Fruit fly (Drosophila melanogaster): ENCODE results near the gene fid.

The fid gene

dm6 chr3R:25997068-25997714, 27.3 kb downstream of the fid start (continued):
- TF ChIP-seq gsb (GFP tag; IDR thresholded peaks at IDR 0.05) (no peak), twi (tag; optimal IDR thresholded peaks at IDR 0.05) (peak; percentile 86), CG2199 (GFP tag; IDR thresholded peaks at IDR 0.05) (0 out of 3 replicates have a peak, but pooled peaks have one; percentile 12), CG1832 (GFP tag; optimal IDR thresholded peaks at IDR 0.05) (no peak), CG11723 (GFP tag; optimal IDR thresholded peaks at IDR 0.05) (peak; percentile 54), CG14050 (GFP tag; IDR thresholded peaks at IDR 0.05) (0 out of 3 replicates have a peak, but pooled peaks have one; percentile 30)

- TF ChIP-seq crol (GFP tag; IDR thresholded peaks at IDR 0.05) (peak; percentile 66), CG5180 (GFP tag; optimal IDR thresholded peaks at IDR 0.05) (no peak), jumu (GFP tag; optimal IDR thresholded peaks at IDR 0.05) (no peak), CG10959 (GFP tag; IDR thresholded peaks at IDR 0.05) (no peak), vnd (GFP tag; IDR thresholded peaks at IDR 0.05; ENCODE audit: partially characterized antibody) (0 out of 3 replicates have a peak, but pooled peaks have one; percentile 21), Antp (GFP tag; optimal IDR thresholded peaks at IDR 0.05) (no peak), NC2β (GFP tag; optimal IDR thresholded peaks at IDR 0.05) (no peak), bsh (GFP tag; optimal IDR thresholded peaks at IDR 0.05) (no peak), CG14441 (GFP tag; IDR thresholded peaks at IDR 0.05) (no peak), danr (GFP tag; IDR thresholded peaks at IDR 0.05) (no peak), h (optimal IDR thresholded peaks at IDR 0.05) (peak; percentile 49), dm (GFP tag; optimal IDR thresholded peaks at IDR 0.05) (no peak), CG4282 (GFP tag; optimal IDR thresholded peaks at IDR 0.05) (no peak), klu (GFP tag; IDR thresholded peaks at IDR 0.05) (0 out of 2 replicates have a peak, but pooled peaks have one; percentile 20), CG17361 (GFP tag; IDR thresholded peaks at IDR 0.05) (no peak), ac (GFP tag; optimal IDR thresholded peaks at IDR 0.05) (peak; percentile 84), HLHmδ (GFP tag; optimal IDR thresholded peaks at IDR 0.05) (peak; percentile 38), sens (GFP tag) (peak; percentile 53), Gug (GFP tag; IDR thresholded peaks at IDR 0.05) (no peak)
Measured at dm6 chr3R:25999130-25999529, 29.2 kb downstream of the fid start.

dm6 chr3R:25999611-26000010, 29.7 kb downstream of the fid start:
- TF ChIP-seq Deaf1 (tag; optimal IDR thresholded peaks at IDR 0.05) (peak; percentile 81), pros (GFP tag; optimal IDR thresholded peaks at IDR 0.05) (peak; percentile 98), kni (GFP tag; optimal IDR thresholded peaks at IDR 0.05) (peak; percentile 65), Tbp (GFP tag; optimal IDR thresholded peaks at IDR 0.05) (peak; percentile 95), D (optimal IDR thresholded peaks at IDR 0.05) (peak; percentile 88), D (GFP tag; optimal IDR thresholded peaks at IDR 0.05) (no peak), MBD-R2 (GFP tag; IDR thresholded peaks at IDR 0.05) (no peak), ttk (GFP tag; IDR thresholded peaks at IDR 0.05) (0 out of 2 replicates have a peak, but pooled peaks have one; percentile 17), nerfin-1 (tag; optimal IDR thresholded peaks at IDR 0.05) (peak; percentile 97), sens (GFP tag) (peak; percentile 15), Jarid2 (GFP tag; optimal IDR thresholded peaks at IDR 0.05) (peak; percentile 61), Opbp (GFP tag; IDR thresholded peaks at IDR 0.05; ENCODE audit: partially characterized antibody) (peak; percentile 22; the same call in 1 of the 3 replicates), NFAT (GFP tag; IDR thresholded peaks at IDR 0.05) (0 out of 2 replicates have a peak, but pooled peaks have one; percentile 25), seq (GFP tag; IDR thresholded peaks at IDR 0.05) (peak; percentile 57; the same call in 1 of the 2 replicates), Oli (tag; optimal IDR thresholded peaks at IDR 0.05) (no peak), Med (GFP tag) (peak; percentile 75), bbx (GFP tag; IDR thresholded peaks at IDR 0.05; ENCODE audit: partially characterized antibody) (peak; percentile 56; the same call in 1 of the 2 replicates), CG4617 (GFP tag; optimal IDR thresholded peaks at IDR 0.05; ENCODE audit: borderline replicate concordance) (no peak), HLHmδ (GFP tag; optimal IDR thresholded peaks at IDR 0.05) (peak; percentile 60), Doc2 (GFP tag; IDR thresholded peaks at IDR 0.05) (no peak)
